Worm (Caenorhabditis elegans): ENCODE data around the gene T28D9.1.

Gene T28D9.1

ce11 chrII:6475180-6475737 is 16.9 kb upstream of the T28D9.1 start, which contains the start of gene T28D9.16:
Gene T28D9.16, plus strand, starts transcription at chrII:6475687.
- no peak for TF ChIP-seq ztf-29 (GFP tag; IDR thresholded peaks at IDR 0.05)
- TF ChIP-seq ztf-23 (GFP tag; IDR thresholded peaks at IDR 0.05) = no peak
- TF ChIP-seq flt-1 (GFP tag; IDR thresholded peaks at IDR 0.05) = no peak
- TF ChIP-seq tab-1 (GFP tag; IDR thresholded peaks at IDR 0.05) = no peak
- no peak for TF ChIP-seq med-1 (GFP tag; optimal IDR thresholded peaks at IDR 0.05; ENCODE audit: insufficient read depth)
- TF ChIP-seq cog-1 (tag; optimal IDR thresholded peaks at IDR 0.05) = no peak
- no peak for TF ChIP-seq ref-1 (GFP tag; conservative IDR thresholded peaks at IDR 0.05)
- TF ChIP-seq klf-2 (GFP tag; conservative IDR thresholded peaks at IDR 0.05) = no peak
- no peak for TF ChIP-seq T22C8.4 (GFP tag; IDR thresholded peaks at IDR 0.05)

DNA sequence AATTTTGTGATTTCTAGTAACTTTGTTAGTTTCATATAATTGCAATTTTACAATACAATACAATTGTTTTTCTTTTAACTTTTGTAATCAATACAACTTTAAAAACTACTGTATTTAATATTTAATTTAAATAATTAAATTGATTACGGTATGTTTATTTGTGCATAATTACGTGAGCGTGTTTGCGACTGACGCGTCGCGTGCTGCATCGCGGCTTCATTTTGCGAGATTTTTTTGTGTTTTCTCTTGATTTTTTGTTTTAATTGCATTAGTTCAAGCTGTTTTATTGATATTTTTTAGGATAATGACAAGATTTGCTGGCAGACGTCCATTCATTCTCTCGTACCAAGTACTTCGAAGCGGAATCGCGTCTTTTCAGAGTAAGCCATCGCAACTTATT is 15.5 kb upstream of the T28D9.1 start, which contains the start of gene T28D9.4:
Gene T28D9.4 (plus strand): TSS at position 301 of the 400 bp plus-strand sequence.
- no peak for TF ChIP-seq cog-1 (tag; optimal IDR thresholded peaks at IDR 0.05)
- no peak for TF ChIP-seq med-1 (GFP tag; optimal IDR thresholded peaks at IDR 0.05; ENCODE audit: insufficient read depth)
- TF ChIP-seq klf-2 (GFP tag; conservative IDR thresholded peaks at IDR 0.05) = no peak
- no peak for TF ChIP-seq ztf-29 (GFP tag; IDR thresholded peaks at IDR 0.05)
- no peak for TF ChIP-seq T22C8.4 (GFP tag; IDR thresholded peaks at IDR 0.05)
- no peak for TF ChIP-seq flt-1 (GFP tag; IDR thresholded peaks at IDR 0.05)
- no peak for TF ChIP-seq ref-1 (GFP tag; conservative IDR thresholded peaks at IDR 0.05)
- TF ChIP-seq tab-1 (GFP tag; IDR thresholded peaks at IDR 0.05) = no peak
- TF ChIP-seq ztf-23 (GFP tag; IDR thresholded peaks at IDR 0.05) = no peak

ce11 chrII:6482102-6482501 is 10.1 kb upstream of the T28D9.1 start, which contains the start of gene del-10:
Gene del-10, minus strand, starts transcription at chrII:6482125.
- no peak for TF ChIP-seq tab-1 (GFP tag; IDR thresholded peaks at IDR 0.05)
- no peak for TF ChIP-seq klf-2 (GFP tag; conservative IDR thresholded peaks at IDR 0.05)
- no peak for TF ChIP-seq ztf-23 (GFP tag; IDR thresholded peaks at IDR 0.05)
- no peak for TF ChIP-seq ztf-29 (GFP tag; IDR thresholded peaks at IDR 0.05)
- no peak for TF ChIP-seq cog-1 (tag; optimal IDR thresholded peaks at IDR 0.05)
- no peak for TF ChIP-seq T22C8.4 (GFP tag; IDR thresholded peaks at IDR 0.05)
- TF ChIP-seq flt-1 (GFP tag; IDR thresholded peaks at IDR 0.05) = no peak
- TF ChIP-seq med-1 (GFP tag; optimal IDR thresholded peaks at IDR 0.05; ENCODE audit: insufficient read depth) = no peak
- TF ChIP-seq ref-1 (GFP tag; conservative IDR thresholded peaks at IDR 0.05) = no peak

DNA sequence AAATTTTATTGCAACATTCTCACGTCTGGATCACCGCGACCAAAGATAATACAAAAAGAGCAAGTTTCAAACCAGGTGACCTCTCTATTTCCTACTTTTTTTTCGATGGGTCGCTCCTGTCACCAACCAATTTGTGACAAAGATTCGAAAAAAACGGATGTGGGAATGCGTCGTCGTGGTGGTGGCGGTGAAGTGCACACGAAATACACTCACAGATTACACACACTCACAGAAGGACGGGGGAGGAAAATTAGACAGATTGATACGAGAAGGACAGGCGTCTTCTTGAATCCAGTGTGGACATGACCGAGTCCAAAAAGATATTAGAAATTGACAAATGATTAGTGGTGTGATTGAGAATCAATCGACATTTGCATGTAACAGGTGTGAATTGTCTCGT is 9.4 kb upstream of the T28D9.1 start:
- TF ChIP-seq ztf-29 (GFP tag; IDR thresholded peaks at IDR 0.05) = no peak
- TF ChIP-seq T22C8.4 (GFP tag; IDR thresholded peaks at IDR 0.05) = no peak
- TF ChIP-seq ztf-23 (GFP tag; IDR thresholded peaks at IDR 0.05) = no peak
- TF ChIP-seq flt-1 (GFP tag; IDR thresholded peaks at IDR 0.05) = no peak
- TF ChIP-seq med-1 (GFP tag; optimal IDR thresholded peaks at IDR 0.05; ENCODE audit: insufficient read depth) = no peak
- TF ChIP-seq ref-1 (GFP tag; conservative IDR thresholded peaks at IDR 0.05) = no peak
- TF ChIP-seq cog-1 (tag; optimal IDR thresholded peaks at IDR 0.05) = no peak
- TF ChIP-seq tab-1 (GFP tag; IDR thresholded peaks at IDR 0.05) = no peak

DNA sequence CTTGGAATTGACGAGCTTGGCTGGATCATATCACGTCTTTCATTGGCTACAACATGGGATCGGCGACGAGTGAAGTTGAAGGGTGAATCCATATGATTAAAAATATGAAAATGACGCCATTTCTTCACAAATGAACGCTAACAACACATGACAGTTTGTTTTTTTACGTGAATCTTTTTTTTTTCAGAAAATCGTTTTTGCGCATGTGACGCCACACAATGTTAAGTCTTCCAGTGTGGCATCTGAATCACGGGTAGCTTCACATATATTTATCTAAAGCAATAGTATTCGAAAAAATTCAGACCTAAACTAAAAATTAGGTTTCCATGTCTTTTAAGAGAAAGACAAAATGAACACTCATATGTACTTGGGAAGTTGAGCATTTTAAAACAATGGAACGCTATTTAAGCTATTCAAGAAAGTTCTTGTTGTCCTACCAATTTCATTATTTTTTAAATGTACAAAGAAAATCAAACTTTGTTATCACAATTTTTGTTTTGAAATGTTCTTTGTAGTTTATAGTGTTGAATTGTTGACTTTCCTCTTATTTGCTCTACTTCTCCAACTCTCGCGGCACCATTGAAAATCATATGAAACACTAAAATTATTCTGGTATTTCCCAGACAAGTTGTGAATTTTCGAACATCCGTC is 7.2 kb upstream of the T28D9.1 start, which contains the start of the genes lido-16 and plpp-1.2:
Gene lido-16 (minus strand): TSS at position 101 of the 651 bp plus-strand sequence.
Gene plpp-1.2 (plus strand): TSS at position 601 of the 651 bp plus-strand sequence.
- TF ChIP-seq med-1 (GFP tag; optimal IDR thresholded peaks at IDR 0.05; ENCODE audit: insufficient read depth) (no peak), tab-1 (GFP tag; IDR thresholded peaks at IDR 0.05) (no peak), ref-1 (GFP tag; conservative IDR thresholded peaks at IDR 0.05) (no peak), T22C8.4 (GFP tag; IDR thresholded peaks at IDR 0.05) (no peak), klf-2 (GFP tag; conservative IDR thresholded peaks at IDR 0.05) (no peak), ztf-23 (GFP tag; IDR thresholded peaks at IDR 0.05) (no peak), flt-1 (GFP tag; IDR thresholded peaks at IDR 0.05) (no peak), cog-1 (tag; optimal IDR thresholded peaks at IDR 0.05) (no peak), ztf-29 (GFP tag; IDR thresholded peaks at IDR 0.05) (no peak)

ce11 chrII:6486344-6486743 is 5.9 kb upstream of the T28D9.1 start:
- TF ChIP-seq T22C8.4 (GFP tag; IDR thresholded peaks at IDR 0.05) (no peak), flt-1 (GFP tag; IDR thresholded peaks at IDR 0.05) (no peak), klf-2 (GFP tag; conservative IDR thresholded peaks at IDR 0.05) (no peak), ztf-23 (GFP tag; IDR thresholded peaks at IDR 0.05) (no peak), ztf-29 (GFP tag; IDR thresholded peaks at IDR 0.05) (no peak), ref-1 (GFP tag; conservative IDR thresholded peaks at IDR 0.05) (no peak), cog-1 (tag; optimal IDR thresholded peaks at IDR 0.05) (no peak), tab-1 (GFP tag; IDR thresholded peaks at IDR 0.05) (no peak), med-1 (GFP tag; optimal IDR thresholded peaks at IDR 0.05; ENCODE audit: insufficient read depth) (no peak)

ce11 chrII:6489711-6490184 is 2.5 kb upstream of the T28D9.1 start, which contains the start of the genes snr-3 and rsp-5:
Gene snr-3, minus strand, starts transcription at chrII:6489761.
Gene rsp-5, plus strand, starts transcription at chrII:6490165.
- no peak for TF ChIP-seq cog-1 (tag; optimal IDR thresholded peaks at IDR 0.05)
- no peak for TF ChIP-seq ztf-23 (GFP tag; IDR thresholded peaks at IDR 0.05)
- no peak for TF ChIP-seq ztf-29 (GFP tag; IDR thresholded peaks at IDR 0.05)
- TF ChIP-seq flt-1 (GFP tag; IDR thresholded peaks at IDR 0.05) = no peak
- no peak for TF ChIP-seq med-1 (GFP tag; optimal IDR thresholded peaks at IDR 0.05; ENCODE audit: insufficient read depth)
- no peak for TF ChIP-seq tab-1 (GFP tag; IDR thresholded peaks at IDR 0.05)
- TF ChIP-seq T22C8.4 (GFP tag; IDR thresholded peaks at IDR 0.05) = no peak
- TF ChIP-seq klf-2 (GFP tag; conservative IDR thresholded peaks at IDR 0.05) = no peak
- TF ChIP-seq ref-1 (GFP tag; conservative IDR thresholded peaks at IDR 0.05) = no peak

DNA sequence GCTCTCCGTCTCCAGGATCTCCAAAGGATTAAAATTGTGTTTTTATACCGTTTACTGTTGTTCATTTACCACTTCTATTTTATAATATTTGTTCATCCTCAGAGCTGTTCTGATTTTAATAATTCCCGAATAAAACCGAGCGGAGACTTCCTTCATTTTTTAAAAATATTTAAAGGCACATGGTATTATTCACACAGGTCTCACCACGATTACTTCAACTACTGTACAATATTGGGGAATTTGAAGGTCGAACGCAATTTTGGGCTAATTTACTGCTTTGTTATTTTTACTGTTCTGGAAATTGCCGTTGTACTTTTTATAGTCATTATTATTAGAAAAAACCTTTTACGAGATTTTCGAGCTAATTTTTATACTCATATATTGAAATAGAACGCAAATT is 1.0 kb upstream of the T28D9.1 start:
- TF ChIP-seq med-1 (GFP tag; optimal IDR thresholded peaks at IDR 0.05; ENCODE audit: insufficient read depth) = no peak
- no peak for TF ChIP-seq ztf-29 (GFP tag; IDR thresholded peaks at IDR 0.05)
- no peak for TF ChIP-seq ref-1 (GFP tag; conservative IDR thresholded peaks at IDR 0.05)
- no peak for TF ChIP-seq tab-1 (GFP tag; IDR thresholded peaks at IDR 0.05)
- no peak for TF ChIP-seq flt-1 (GFP tag; IDR thresholded peaks at IDR 0.05)
- no peak for TF ChIP-seq T22C8.4 (GFP tag; IDR thresholded peaks at IDR 0.05)
- no peak for TF ChIP-seq ztf-23 (GFP tag; IDR thresholded peaks at IDR 0.05)
- TF ChIP-seq cog-1 (tag; optimal IDR thresholded peaks at IDR 0.05) = no peak
- TF ChIP-seq klf-2 (GFP tag; conservative IDR thresholded peaks at IDR 0.05) = no peak

- TF ChIP-seq ztf-23 (GFP tag; IDR thresholded peaks at IDR 0.05) (no peak), ref-1 (GFP tag; conservative IDR thresholded peaks at IDR 0.05) (no peak), cog-1 (tag; optimal IDR thresholded peaks at IDR 0.05) (no peak), med-1 (GFP tag; optimal IDR thresholded peaks at IDR 0.05; ENCODE audit: insufficient read depth) (no peak), T22C8.4 (GFP tag; IDR thresholded peaks at IDR 0.05) (no peak), flt-1 (GFP tag; IDR thresholded peaks at IDR 0.05) (no peak), klf-2 (GFP tag; conservative IDR thresholded peaks at IDR 0.05) (no peak), tab-1 (GFP tag; IDR thresholded peaks at IDR 0.05) (no peak), ztf-29 (GFP tag; IDR thresholded peaks at IDR 0.05) (no peak)
Measured at ce11 chrII:6493139-6493538, 937 bp downstream of the T28D9.1 start.
